Fruit fly (Drosophila melanogaster) whole organism, embryonic: Measurements from ENCODE around the gene toe.

Source experiments
- C15 ChIP-seq: fragments of 200-800 bp; sonication (Bioruptor generic); IDR thresholded peaks from 3 replicates; pipeline ENCODE4 v1.3.6; 2022; ENCODE audit warnings: missing biosample characterization, missing genetic modification characterization
- CG10209 ChIP-seq: fragments of 200-800 bp; sonication (Bioruptor generic); optimal IDR thresholded peaks from 3 replicates; lab custom pipeline; 2017; ENCODE audit warnings: missing biosample characterization, mild to moderate bottlenecking, missing genetic modification characterization, missing genetic modification reagents
- CG10267 ChIP-seq: fragments of 200-800 bp; sonication (Bioruptor generic); optimal IDR thresholded peaks from 2 replicates; lab custom pipeline; 2018; ENCODE audit warnings: missing biosample characterization, mild to moderate bottlenecking, missing genetic modification characterization, moderate library complexity
- CG10462 ChIP-seq: fragments of 200-800 bp; sonication (Bioruptor generic); optimal IDR thresholded peaks from 2 replicates; lab custom pipeline; 2016; ENCODE audit warnings: missing biosample characterization, missing genetic modification characterization
- CG11723 ChIP-seq: fragments of 200-800 bp; sonication (Bioruptor generic); optimal IDR thresholded peaks from 2 replicates; lab custom pipeline; 2017; ENCODE audit warnings: missing biosample characterization, mild to moderate bottlenecking, missing genetic modification characterization
- CG13123 ChIP-seq: fragments of 200-800 bp; sonication (Bioruptor generic); optimal IDR thresholded peaks from 2 replicates; lab custom pipeline; 2016; ENCODE audit warnings: missing biosample characterization, missing genetic modification characterization
- CG15011 ChIP-seq: fragments of 200-800 bp; sonication (Bioruptor generic); optimal IDR thresholded peaks from 3 replicates; lab custom pipeline; 2018; ENCODE audit warnings: missing biosample characterization, mild to moderate bottlenecking, missing genetic modification characterization
- CG17612 ChIP-seq: fragments of 200-800 bp; sonication (Bioruptor generic); IDR thresholded peaks from 2 replicates; pipeline ENCODE4 v1.3.6; 2022; ENCODE audit warnings: missing biosample characterization, missing genetic modification characterization
- CG33213 ChIP-seq: fragments of 200-800 bp; sonication (Bioruptor generic); optimal IDR thresholded peaks from 3 replicates; lab custom pipeline; 2016; ENCODE audit warnings: missing biosample characterization, missing genetic modification characterization
- CG33557 ChIP-seq: fragments of 200-800 bp; sonication (Bioruptor generic); optimal IDR thresholded peaks from 2 replicates; lab custom pipeline; 2019; ENCODE audit warnings: missing biosample characterization, mild to moderate bottlenecking, missing genetic modification characterization, moderate library complexity
- CG3847 ChIP-seq: fragments of 200-800 bp; sonication (Bioruptor generic); IDR thresholded peaks from 2 replicates; pipeline ENCODE4 v1.3.6; 2022; ENCODE audit warnings: missing biosample characterization, missing genetic modification characterization
- CG4424 ChIP-seq: fragments of 200-800 bp; sonication (Bioruptor generic); optimal IDR thresholded peaks from 3 replicates; lab custom pipeline; 2016; ENCODE audit warnings: missing biosample characterization, missing genetic modification characterization
- CG4730 ChIP-seq: fragments of 200-800 bp; sonication (Bioruptor generic); IDR thresholded peaks from 2 replicates; pipeline ENCODE4 v1.3.6; 2022; ENCODE audit warnings: missing biosample characterization, missing genetic modification characterization
- CG5245 ChIP-seq: fragments of 200-800 bp; sonication (Bioruptor generic); optimal IDR thresholded peaks from 3 replicates; lab custom pipeline; 2016; ENCODE audit warnings: missing biosample characterization, missing genetic modification characterization
- CG6765 ChIP-seq: fragments of 200-800 bp; sonication (Bioruptor generic); optimal IDR thresholded peaks from 3 replicates; lab custom pipeline; 2017; ENCODE audit warnings: missing biosample characterization, mild to moderate bottlenecking, missing genetic modification characterization
- CG8765 ChIP-seq: fragments of 200-800 bp; sonication (Bioruptor generic); IDR thresholded peaks from 2 replicates; pipeline ENCODE4 v1.3.6; 2022; ENCODE audit warnings: missing biosample characterization, missing genetic modification characterization
- CG8944 ChIP-seq: fragments of 200-800 bp; sonication (Bioruptor generic); optimal IDR thresholded peaks from 3 replicates; lab custom pipeline; 2016; ENCODE audit warnings: missing biosample characterization, missing genetic modification characterization
- CG9797 ChIP-seq: fragments of 200-800 bp; sonication (Bioruptor generic); optimal IDR thresholded peaks from 3 replicates; lab custom pipeline; 2018; ENCODE audit warnings: missing biosample characterization, mild to moderate bottlenecking, missing genetic modification characterization
- CG9817 ChIP-seq: fragments of 200-800 bp; sonication (Bioruptor generic); optimal IDR thresholded peaks from 2 replicates; lab custom pipeline; 2018; ENCODE audit warnings: missing biosample characterization, mild to moderate bottlenecking, missing genetic modification characterization, moderate library complexity
- CG9876 ChIP-seq: fragments of 200-800 bp; sonication (Bioruptor generic); optimal IDR thresholded peaks from 2 replicates; lab custom pipeline; 2016; ENCODE audit warnings: missing biosample characterization, missing genetic modification characterization
- D19B ChIP-seq: fragments of 200-800 bp; sonication (Bioruptor generic); optimal IDR thresholded peaks from 2 replicates; lab custom pipeline; 2017; ENCODE audit warnings: missing biosample characterization, mild to moderate bottlenecking, missing genetic modification characterization
- Eip74EF ChIP-seq, 2 experiments: fragments of 200-800 bp in 1 of 2; fragments of >200 bp in 1 of 2; sonication (Bioruptor generic) in 1 of 2; optimal IDR thresholded peaks; 2 replicates each; lab custom pipeline; 2017 to 2019; ENCODE audit warnings: missing biosample characterization in 2 of 2, missing genetic modification characterization in 2 of 2, mild to moderate bottlenecking in 1 of 2, moderate library complexity in 1 of 2
- Hmx ChIP-seq: fragments of 200-800 bp; sonication (Bioruptor generic); optimal IDR thresholded peaks from 2 replicates; lab custom pipeline; 2016; ENCODE audit warnings: missing biosample characterization, missing genetic modification characterization
- Hr78 ChIP-seq, 2 experiments: fragments of 200-800 bp in 1 of 2; fragments of >200 bp in 1 of 2; sonication (Bioruptor generic) in 1 of 2; optimal IDR thresholded peaks; 2 replicates each; lab custom pipeline; 2017 to 2019; ENCODE audit warnings: missing biosample characterization in 2 of 2, missing genetic modification characterization in 2 of 2, mild to moderate bottlenecking in 1 of 2, moderate library complexity in 1 of 2
- MTF-1 ChIP-seq: fragments of 200-800 bp; sonication (Bioruptor generic); optimal IDR thresholded peaks from 2 replicates; lab custom pipeline; 2018; ENCODE audit warnings: missing biosample characterization, mild to moderate bottlenecking, missing genetic modification characterization, borderline replicate concordance
- Meics ChIP-seq: fragments of 200-800 bp; sonication (Bioruptor generic); optimal IDR thresholded peaks from 2 replicates; lab custom pipeline; 2017; ENCODE audit warnings: missing biosample characterization, mild to moderate bottlenecking, missing genetic modification characterization
- NC2β ChIP-seq: fragments of 200-800 bp; sonication (Bioruptor generic); optimal IDR thresholded peaks from 2 replicates; lab custom pipeline; 2016; ENCODE audit warnings: missing biosample characterization, missing genetic modification characterization
- Nf-YB ChIP-seq: fragments of 200-800 bp; sonication (Bioruptor generic); optimal IDR thresholded peaks from 3 replicates; lab custom pipeline; 2019; ENCODE audit warnings: missing biosample characterization, mild to moderate bottlenecking, missing genetic modification characterization, moderate library complexity
- Rfx ChIP-seq: fragments of 200-800 bp; sonication (Bioruptor generic); IDR thresholded peaks from 2 replicates; pipeline ENCODE4 v1.3.6; 2022; ENCODE audit warnings: missing biosample characterization, missing genetic modification characterization
- al ChIP-seq: fragments of 200-800 bp; sonication (Bioruptor generic); IDR thresholded peaks from 2 replicates; pipeline ENCODE4 v1.3.6; 2022; ENCODE audit warnings: missing biosample characterization, missing genetic modification characterization
- bigmax ChIP-seq: fragments of 200-800 bp; sonication (Bioruptor generic); optimal IDR thresholded peaks from 2 replicates; lab custom pipeline; 2018; ENCODE audit warnings: missing biosample characterization, mild to moderate bottlenecking, missing genetic modification characterization
- crp ChIP-seq, 2 experiments: fragments of 200-800 bp; sonication (Bioruptor generic); optimal IDR thresholded peaks; 2 replicates in 1 of 2; 3 replicates in 1 of 2; lab custom pipeline; 2017; ENCODE audit warnings: missing biosample characterization in 2 of 2, missing genetic modification characterization in 2 of 2, mild to moderate bottlenecking in 1 of 2, moderate library complexity in 1 of 2
- ewg ChIP-seq: fragments of 200-800 bp; sonication (Bioruptor generic); optimal IDR thresholded peaks from 3 replicates; lab custom pipeline; 2017; ENCODE audit warnings: mild to moderate bottlenecking, missing biosample characterization, missing genetic modification reagents, missing genetic modification characterization
- eyg ChIP-seq: fragments of 200-800 bp; sonication (Bioruptor generic); optimal IDR thresholded peaks from 3 replicates; lab custom pipeline; 2016; ENCODE audit warnings: missing biosample characterization, missing genetic modification characterization
- ftz-f1 ChIP-seq: fragments of 200-800 bp; sonication (Bioruptor generic); optimal IDR thresholded peaks from 2 replicates; lab custom pipeline; 2016; ENCODE audit warnings: missing biosample characterization, missing genetic modification characterization
- fu2 ChIP-seq: fragments of 200-800 bp; sonication (Bioruptor generic); optimal IDR thresholded peaks from 2 replicates; lab custom pipeline; 2016; ENCODE audit warnings: missing biosample characterization, missing genetic modification characterization
- gcm ChIP-seq: fragments of 200-800 bp; sonication (Bioruptor generic); optimal IDR thresholded peaks from 2 replicates; lab custom pipeline; 2019; ENCODE audit warnings: missing biosample characterization, mild to moderate bottlenecking, missing genetic modification characterization, moderate library complexity
- grau ChIP-seq: fragments of 200-800 bp; optimal IDR thresholded peaks from 3 replicates; lab custom pipeline; 2019; ENCODE audit warnings: missing biosample characterization, mild to moderate bottlenecking, missing genetic modification characterization, moderate library complexity
- h ChIP-seq: fragments of >200 bp; optimal IDR thresholded peaks from 2 replicates; lab custom pipeline; 2017
- ham ChIP-seq: fragments of 200-800 bp; sonication (Bioruptor generic); IDR thresholded peaks from 2 replicates; pipeline ENCODE4 v1.3.6; 2022; ENCODE audit warnings: missing biosample characterization, missing genetic modification characterization
- hb ChIP-seq: fragments of 200-800 bp; sonication (Bioruptor generic); IDR thresholded peaks from 3 replicates; pipeline ENCODE4 v1.3.6; 2022; ENCODE audit warnings: missing biosample characterization, missing genetic modification characterization; ENCODE audit not compliant: partially characterized antibody
- ken ChIP-seq: fragments of 200-800 bp; sonication (Bioruptor generic); IDR thresholded peaks from 3 replicates; pipeline ENCODE4 v1.3.6; 2022; ENCODE audit warnings: missing biosample characterization, missing genetic modification characterization
- lbe ChIP-seq: fragments of 200-800 bp; sonication (Bioruptor generic); optimal IDR thresholded peaks from 2 replicates; lab custom pipeline; 2016; ENCODE audit warnings: missing biosample characterization, mild to moderate bottlenecking, missing genetic modification characterization
- org-1 ChIP-seq: fragments of 200-800 bp; sonication (Bioruptor generic); optimal IDR thresholded peaks from 2 replicates; lab custom pipeline; 2017; ENCODE audit warnings: missing biosample characterization, missing genetic modification characterization
- row ChIP-seq: fragments of 200-800 bp; sonication (Bioruptor generic); IDR thresholded peaks from 3 replicates; pipeline ENCODE4 v1.3.6; 2022; ENCODE audit warnings: missing biosample characterization, missing genetic modification characterization
- slp2 ChIP-seq: fragments of 200-800 bp; sonication (Bioruptor generic); optimal IDR thresholded peaks from 2 replicates; lab custom pipeline; 2016; ENCODE audit warnings: missing biosample characterization, missing genetic modification characterization
- ssp ChIP-seq: fragments of 200-800 bp; sonication (Bioruptor generic); IDR thresholded peaks from 2 replicates; pipeline ENCODE4 v1.3.6; 2022; ENCODE audit warnings: missing biosample characterization, missing genetic modification characterization
- vvl ChIP-seq: fragments of 200-800 bp; sonication (Bioruptor generic); IDR thresholded peaks from 2 replicates; pipeline ENCODE4 v1.3.6; 2022; ENCODE audit warnings: missing biosample characterization, missing genetic modification characterization
- wdn ChIP-seq: fragments of 200-800 bp; sonication (Bioruptor generic); IDR thresholded peaks from 2 replicates; pipeline ENCODE4 v1.3.6; 2022; ENCODE audit warnings: missing biosample characterization, missing genetic modification characterization
- yki ChIP-seq: fragments of >200 bp; optimal IDR thresholded peaks from 3 replicates; lab custom pipeline; 2018
- z ChIP-seq: fragments of 200-800 bp; sonication (Bioruptor generic); IDR thresholded peaks from 3 replicates; pipeline ENCODE4 v1.3.6; 2022; ENCODE audit warnings: missing biosample characterization, missing genetic modification characterization
- zfh2 ChIP-seq: fragments of 200-800 bp; sonication (Bioruptor generic); optimal IDR thresholded peaks from 2 replicates; lab custom pipeline; 2016; ENCODE audit warnings: missing biosample characterization, missing genetic modification characterization

Gene toe

dm6 chr3L:12391240-12391843 lies 41.1 kb downstream of the toe start, which contains the start of gene Ncc69 (continued):
- no peak for TF ChIP-seq CG33213 (GFP tag; lab: Kevin White, UChicago)
- no peak for TF ChIP-seq CG4730 (GFP tag; lab: Robert Waterston, UW)
- no peak for TF ChIP-seq slp2 (GFP tag; lab: Kevin White, UChicago)
- TF ChIP-seq D19B (GFP tag; lab: Kevin White, UChicago) = no peak
- TF ChIP-seq CG9817 (tag; lab: Kevin White, UChicago) = no peak
- TF ChIP-seq CG11723 (GFP tag; lab: Kevin White, UChicago) = no peak
- TF ChIP-seq CG3847 (GFP tag; lab: Robert Waterston, UW) = no peak
- TF ChIP-seq ftz-f1 (GFP tag; lab: Kevin White, UChicago) = peak; percentile 8
- TF ChIP-seq CG9876 (GFP tag; lab: Kevin White, UChicago) = no peak
- no peak for TF ChIP-seq Meics (GFP tag; lab: Kevin White, UChicago)
- no peak for TF ChIP-seq yki (lab: Kevin White, UChicago)
- no peak for TF ChIP-seq CG8765 (GFP tag; lab: Robert Waterston, UW)
- TF ChIP-seq row = no peak; the same call in 2 of the 3 replicates
- TF ChIP-seq bigmax (GFP tag; lab: Kevin White, UChicago) = no peak
- TF ChIP-seq z (GFP tag; lab: Robert Waterston, UW) = peak; percentile 79
- no peak for TF ChIP-seq CG9797 (GFP tag; lab: Kevin White, UChicago)
- no peak for TF ChIP-seq CG17612 (GFP tag; lab: Robert Waterston, UW)
- no peak for TF ChIP-seq ewg (GFP tag; lab: Kevin White, UChicago)
- TF ChIP-seq NC2β (GFP tag; lab: Kevin White, UChicago) = no peak
- TF ChIP-seq CG10267 = no peak
- TF ChIP-seq ham (GFP tag; lab: Robert Waterston, UW) = no peak
- TF ChIP-seq al (GFP tag; lab: Robert Waterston, UW) = no peak
- no peak for TF ChIP-seq MTF-1 (GFP tag; lab: Kevin White, UChicago)
- TF ChIP-seq Hmx (GFP tag; lab: Kevin White, UChicago) = no peak
- TF ChIP-seq CG4424 (GFP tag; lab: Kevin White, UChicago) = no peak
- TF ChIP-seq vvl (GFP tag; lab: Robert Waterston, UW) = peak; percentile 47
- peak; percentile 5 for TF ChIP-seq grau (tag; lab: Kevin White, UChicago)
- TF ChIP-seq gcm (GFP tag; lab: Kevin White, UChicago) = no peak
- no peak for TF ChIP-seq wdn (GFP tag; lab: Robert Waterston, UW)
- TF ChIP-seq fu2 (GFP tag; lab: Kevin White, UChicago) = no peak
- TF ChIP-seq Eip74EF (GFP tag; optimal IDR thresholded peaks at IDR 0.05; lab: Kevin White, UChicago) = no peak
- no peak for TF ChIP-seq CG33557
- TF ChIP-seq CG5245 (GFP tag; lab: Kevin White, UChicago) = no peak
- TF ChIP-seq hb (GFP tag; lab: Robert Waterston, UW) = no peak
- no peak for TF ChIP-seq CG6765
- peak; percentile 1 for TF ChIP-seq Nf-YB
- no peak for TF ChIP-seq org-1 (GFP tag; lab: Kevin White, UChicago)
- TF ChIP-seq Hr78 (GFP tag; optimal IDR thresholded peaks at IDR 0.05; lab: Kevin White, UChicago) = peak in 1 of 2 experiments; percentile 8
- TF ChIP-seq ken (GFP tag; lab: Robert Waterston, UW) = no peak
- TF ChIP-seq h (lab: Kevin White, UChicago) = no peak
- no peak for TF ChIP-seq CG10209 (GFP tag; lab: Kevin White, UChicago)
- peak; percentile 43; the same call in 1 of the 2 replicates for TF ChIP-seq Rfx (GFP tag; lab: Robert Waterston, UW)
- TF ChIP-seq lbe (GFP tag; lab: Kevin White, UChicago) = no peak
- no peak for TF ChIP-seq eyg (GFP tag; lab: Kevin White, UChicago)
- TF ChIP-seq zfh2 = no peak
- no peak for TF ChIP-seq CG8944 (GFP tag; lab: Kevin White, UChicago)
- TF ChIP-seq ssp = no peak
- no peak for TF ChIP-seq CG15011
- no peak for TF ChIP-seq C15 (GFP tag; lab: Robert Waterston, UW)
- TF ChIP-seq CG10462 (GFP tag; lab: Kevin White, UChicago) = no peak
- no peak for TF ChIP-seq CG13123 (GFP tag; lab: Kevin White, UChicago)
- TF ChIP-seq crp (GFP tag; optimal IDR thresholded peaks at IDR 0.05; lab: Kevin White, UChicago) = peak in 1 of 2 experiments; percentile 6
